Worm (Caenorhabditis elegans): Measurements from ENCODE around the gene xnd-1.
A peak's percentile ranks its signal among the peaks of the same experiment; 100 is the strongest.

xnd-1 gene

DNA sequence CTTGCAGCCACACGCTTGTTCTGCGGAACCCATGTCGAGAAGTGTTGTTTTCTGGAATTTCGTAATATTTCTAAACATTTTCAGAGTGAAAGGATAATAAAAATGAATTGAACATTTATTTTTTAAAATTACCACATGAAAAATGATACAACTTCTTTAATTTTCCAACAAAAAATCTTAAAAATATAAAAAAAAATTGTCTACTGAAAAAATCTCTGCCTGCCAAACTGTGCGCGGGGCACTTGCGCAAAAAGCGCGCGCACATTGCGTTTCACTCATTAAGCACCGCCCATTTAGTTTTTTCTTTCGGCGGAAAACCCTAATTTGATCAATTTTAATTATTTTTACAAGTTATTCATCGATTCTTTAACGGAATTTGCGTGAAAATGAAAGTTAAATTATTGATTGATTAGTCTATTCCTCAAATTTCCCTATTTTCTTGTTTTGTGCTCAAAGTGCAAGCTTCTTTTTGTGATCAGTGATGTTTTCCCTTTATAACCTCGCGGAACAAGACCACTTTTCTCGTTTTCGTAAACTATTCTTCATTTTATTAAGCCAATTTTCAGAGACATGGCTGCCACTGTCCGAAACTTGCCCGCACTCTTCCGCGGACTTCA lies 49.3 kb upstream of the xnd-1 start, which contains the start of the genes nmad-1 and hach-1 (continued):
- TF ChIP-seq daf-12 (tag; optimal IDR thresholded peaks at IDR 0.05), result no peak
- peak; percentile 95 for TF ChIP-seq mes-2 (tag; optimal IDR thresholded peaks at IDR 0.05; ENCODE audit: poor library complexity, severe bottlenecking)
- peak; percentile 51 for TF ChIP-seq hlh-30 (tag; optimal IDR thresholded peaks at IDR 0.05; ENCODE audit: insufficient read depth)
- TF ChIP-seq mep-1 (tag; optimal IDR thresholded peaks at IDR 0.05), result peak; percentile 87
- no peak for TF ChIP-seq spr-3 (GFP tag; optimal IDR thresholded peaks at IDR 0.05)
- peak; percentile 36 for TF ChIP-seq fkh-10 (GFP tag; optimal IDR thresholded peaks at IDR 0.05)
- TF ChIP-seq Y105C5A.15 (GFP tag; IDR thresholded peaks at IDR 0.05), result no peak
- TF ChIP-seq nhr-48 (tag; optimal IDR thresholded peaks at IDR 0.05), result peak; percentile 69
- no peak for TF ChIP-seq D1046.2 (GFP tag; IDR thresholded peaks at IDR 0.05)
- peak; percentile 73 for TF ChIP-seq vab-7 (GFP tag; IDR thresholded peaks at IDR 0.05)
- TF ChIP-seq daf-16 (GFP tag; optimal IDR thresholded peaks at IDR 0.05), result peak; percentile 18 to 49
- peak; percentile 48 for TF ChIP-seq daf-16 (tag; optimal IDR thresholded peaks at IDR 0.05)
- TF ChIP-seq lin-38 (GFP tag; IDR thresholded peaks at IDR 0.05), result peak; percentile 79
- no peak for TF ChIP-seq R02D3.7 (tag; optimal IDR thresholded peaks at IDR 0.05)
- TF ChIP-seq cey-2 (tag; optimal IDR thresholded peaks at IDR 0.05; ENCODE audit: borderline replicate concordance, insufficient read depth), result no peak
- TF ChIP-seq lsy-2 (tag; optimal IDR thresholded peaks at IDR 0.05), result peak in 1 of 2 experiments; percentile 81
- TF ChIP-seq unc-130 (GFP tag; optimal IDR thresholded peaks at IDR 0.05), result peak; percentile 53
- peak; percentile 64; the same call in 1 of the 2 replicates for TF ChIP-seq lin-1 (GFP tag; IDR thresholded peaks at IDR 0.05)
- TF ChIP-seq saeg-2 (GFP tag; IDR thresholded peaks at IDR 0.05), result no peak
- peak in 1 of 2 experiments; percentile 67 for TF ChIP-seq hif-1 (tag; optimal IDR thresholded peaks at IDR 0.05)

DNA sequence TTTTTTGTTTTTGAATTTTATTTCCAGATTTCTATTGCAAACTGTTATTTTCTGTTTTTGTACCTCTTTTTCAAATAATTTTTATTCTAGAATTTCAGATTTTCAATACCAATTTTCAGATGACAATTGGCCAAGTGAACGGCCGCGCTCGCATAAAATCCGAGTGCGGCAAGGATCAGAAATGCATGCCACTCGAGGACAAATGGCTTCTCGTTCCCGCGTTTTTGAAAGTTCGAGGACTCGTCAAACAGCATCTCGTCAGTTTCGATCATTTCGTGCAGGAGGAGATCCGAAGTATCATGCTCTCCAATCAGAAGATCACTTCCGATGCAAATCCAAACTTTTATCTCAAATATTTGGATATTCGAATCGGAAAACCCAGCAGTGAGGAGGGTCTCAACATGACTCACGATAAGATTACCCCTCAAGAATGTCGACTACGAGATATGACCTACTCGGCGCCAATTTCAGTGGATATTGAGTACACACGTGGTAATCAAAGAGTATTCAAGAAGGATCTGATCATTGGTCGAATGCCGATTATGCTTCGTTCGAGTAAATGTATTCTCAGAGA lies 46.9 kb upstream of the xnd-1 start, which contains the start of gene rpc-2:
TSS of gene rpc-2 (plus strand) at position 120 of the 574 bp plus-strand sequence.
- TF ChIP-seq daf-16 (GFP tag; optimal IDR thresholded peaks at IDR 0.05) (no peak), daf-16 (tag; optimal IDR thresholded peaks at IDR 0.05) (no peak), mxl-2 (GFP tag; conservative IDR thresholded peaks at IDR 0.05) (no peak), nhr-102 (tag; optimal IDR thresholded peaks at IDR 0.05) (peak; percentile 9), duxl-1 (tag; optimal IDR thresholded peaks at IDR 0.05; ENCODE audit: poor library complexity) (no peak), dve-1 (tag; optimal IDR thresholded peaks at IDR 0.05; ENCODE audit: insufficient read depth) (no peak), snpc-4 (tag; optimal IDR thresholded peaks at IDR 0.05) (no peak), lir-3 (tag; optimal IDR thresholded peaks at IDR 0.05) (no peak), zag-1 (tag; optimal IDR thresholded peaks at IDR 0.05) (no peak), daf-12 (tag; optimal IDR thresholded peaks at IDR 0.05) (no peak), egl-27 (tag; optimal IDR thresholded peaks at IDR 0.05) (no peak), F49E8.2 (tag; optimal IDR thresholded peaks at IDR 0.05; ENCODE audit: borderline replicate concordance) (no peak), T26A8.4 (GFP tag; IDR thresholded peaks at IDR 0.05) (peak; percentile 52; the same call in 1 of the 2 replicates), daf-8 (GFP tag; IDR thresholded peaks at IDR 0.05) (no peak), lsy-2 (tag; optimal IDR thresholded peaks at IDR 0.05) (no peak), jun-1 (tag; optimal IDR thresholded peaks at IDR 0.05) (no peak), unc-62 (GFP tag; optimal IDR thresholded peaks at IDR 0.05 in 1 of 2) (no peak), unc-62 (tag; optimal IDR thresholded peaks at IDR 0.05) (no peak), pha-4 (GFP tag; IDR thresholded peaks at IDR 0.05) (peak; percentile 47; the same call in 1 of the 2 replicates), pha-4 (tag; optimal IDR thresholded peaks at IDR 0.05) (no peak), lin-29 (GFP tag; IDR thresholded peaks at IDR 0.05) (no peak), R02D3.7 (tag; optimal IDR thresholded peaks at IDR 0.05) (no peak), mdt-29 (GFP tag; IDR thresholded peaks at IDR 0.05) (peak; percentile 49; the same call in 1 of the 2 replicates), F44E2.7 (GFP tag; IDR thresholded peaks at IDR 0.05) (no peak), ceh-32 (tag; optimal IDR thresholded peaks at IDR 0.05; ENCODE audit: poor library complexity) (no peak), php-3 (GFP tag; IDR thresholded peaks at IDR 0.05) (peak; percentile 44; the same call in 1 of the 2 replicates), vab-7 (GFP tag; IDR thresholded peaks at IDR 0.05) (no peak), sdz-12 (GFP tag; optimal IDR thresholded peaks at IDR 0.05) (no peak), ceh-44 (GFP tag; IDR thresholded peaks at IDR 0.05) (no peak), zip-11 (GFP tag; IDR thresholded peaks at IDR 0.05) (no peak), mes-2 (tag; optimal IDR thresholded peaks at IDR 0.05; ENCODE audit: poor library complexity, severe bottlenecking) (no peak), T20F7.1 (GFP tag; optimal IDR thresholded peaks at IDR 0.05) (no peak), nhr-42 (GFP tag; IDR thresholded peaks at IDR 0.05) (no peak), tra-1 (GFP tag; IDR thresholded peaks at IDR 0.05) (peak; percentile 23; the same call in 1 of the 2 replicates)

All from whole organism, L4 larva.